Worm (Caenorhabditis elegans) whole organism, L3 larva: ENCODE results near the gene ZK105.8.

Experiments used
- ceh-28 ChIP-seq: fragments of 150-350 bp; optimal IDR thresholded peaks from 2 replicates; lab custom pipeline; 2014; ENCODE audit warnings: missing biosample characterization, missing genetic modification reagents, missing genetic modification characterization
- egl-27 ChIP-seq: sonication (generic microtip); optimal IDR thresholded peaks from 4 replicates; lab custom pipeline; 2017; ENCODE audit warnings: missing biosample characterization, missing genetic modification reagents, missing genetic modification characterization
- elt-3 ChIP-seq, 3 experiments: fragments of 150-350 bp in 1 of 3; sonication (generic microtip) in 2 of 3; optimal IDR thresholded peaks; 2 replicates in 2 of 3; 4 replicates in 1 of 3; lab custom pipeline; 2014 to 2017; ENCODE audit warnings: missing biosample characterization in 3 of 3, missing genetic modification characterization in 3 of 3
- fos-1 ChIP-seq: fragments of 150-350 bp; optimal IDR thresholded peaks from 2 replicates; lab custom pipeline; 2014; ENCODE audit warnings: missing biosample characterization, missing genetic modification characterization
- unc-39 ChIP-seq: sonication (generic microtip); optimal IDR thresholded peaks from 4 replicates; lab custom pipeline; 2017; ENCODE audit warnings: missing biosample characterization, missing genetic modification characterization

DNA sequence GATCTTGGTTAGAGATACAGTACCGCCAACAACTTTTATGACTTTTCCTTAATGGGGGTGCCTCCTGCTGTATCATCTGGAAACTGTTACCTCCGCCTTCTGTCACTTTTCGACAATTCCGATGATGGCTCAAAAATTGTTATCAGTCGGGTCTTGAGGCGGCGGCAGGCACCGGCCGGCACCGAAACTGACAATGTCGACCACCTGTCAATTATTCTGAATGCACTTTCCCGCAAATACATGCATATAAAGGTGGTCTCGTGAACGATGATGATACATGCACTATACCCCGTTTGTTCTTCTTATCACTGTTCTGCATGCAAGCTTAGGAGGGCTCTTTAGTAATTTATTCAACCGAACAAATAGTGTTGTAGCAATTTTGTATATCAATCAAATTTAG lies 19.8 kb downstream of the ZK105.8 start:
- TF ChIP-seq unc-39 (no peak), fos-1 (tag; lab: Kevin White, UChicago) (no peak), egl-27 (tag; lab: Kevin White, UChicago) (no peak), elt-3 (tag; optimal IDR thresholded peaks at IDR 0.05; lab: Kevin White, UChicago) (no peak), ceh-28 (no peak)
